Worm (Caenorhabditis elegans): Measurements from ENCODE around the gene far-2.

ce11 chrIII:9091392-9092291, 10.0 kb downstream of the far-2 start, which contains the start of gene glp-1:
- TF ChIP-seq ceh-36 (tag; optimal IDR thresholded peaks at IDR 0.05) (no peak), tbx-11 (GFP tag; IDR thresholded peaks at IDR 0.05) (no peak), ama-1 (optimal IDR thresholded peaks at IDR 0.05) (no peak), hmbx-1 (tag; optimal IDR thresholded peaks at IDR 0.05) (no peak), aly-1 (tag; optimal IDR thresholded peaks at IDR 0.05) (no peak), flt-1 (GFP tag; IDR thresholded peaks at IDR 0.05) (no peak), scrt-1 (GFP tag; IDR thresholded peaks at IDR 0.05) (no peak)

All from whole organism, early embryonic.